Fruit fly (Drosophila melanogaster): ENCODE data around the gene Snx6.

The Snx6 gene

dm6 chr2L:8232389-8232788 lies 11.8 kb upstream of the Snx6 start (continued):
- TF ChIP-seq CG11762 (GFP tag; optimal IDR thresholded peaks at IDR 0.05; ENCODE audit: insufficient read depth) = peak; percentile 81
- TF ChIP-seq Eip75B (GFP tag; optimal IDR thresholded peaks at IDR 0.05) = peak; percentile 82
- peak; percentile 92 for TF ChIP-seq CG6808 (GFP tag; optimal IDR thresholded peaks at IDR 0.05)
- peak; percentile 82 for TF ChIP-seq OdsH (GFP tag; optimal IDR thresholded peaks at IDR 0.05)
- peak; percentile 94 for TF ChIP-seq Eip78C (GFP tag)
- peak; percentile 60 for TF ChIP-seq CG16779 (tag; optimal IDR thresholded peaks at IDR 0.05)
- TF ChIP-seq CG15336 (GFP tag; IDR thresholded peaks at IDR 0.05) = peak; percentile 85
- peak; percentile 48 for TF ChIP-seq Sox102F (GFP tag; optimal IDR thresholded peaks at IDR 0.05)
- peak; percentile 91 for TF ChIP-seq CG3032 (tag; optimal IDR thresholded peaks at IDR 0.05)
- TF ChIP-seq Ets21C (GFP tag; optimal IDR thresholded peaks at IDR 0.05) = peak; percentile 46
- TF ChIP-seq cyc (GFP tag; optimal IDR thresholded peaks at IDR 0.05) = peak; percentile 49
- TF ChIP-seq CG8632 (GFP tag; optimal IDR thresholded peaks at IDR 0.05) = peak; percentile 68
- peak; percentile 15 for TF ChIP-seq dac (GFP tag; optimal IDR thresholded peaks at IDR 0.05)
- peak; percentile 83 for TF ChIP-seq achi (GFP tag; optimal IDR thresholded peaks at IDR 0.05)
- TF ChIP-seq ss (GFP tag; optimal IDR thresholded peaks at IDR 0.05) = peak; percentile 89 to 91
- peak; percentile 89 for TF ChIP-seq CG1621 (tag; optimal IDR thresholded peaks at IDR 0.05)
- peak; percentile 59 for TF ChIP-seq Hr39 (GFP tag; optimal IDR thresholded peaks at IDR 0.05)
- TF ChIP-seq CG6163 (GFP tag; IDR thresholded peaks at IDR 0.05) = peak; percentile 93
- no peak for TF ChIP-seq Blimp-1 (GFP tag; optimal IDR thresholded peaks at IDR 0.05)
- peak; percentile 72 for TF ChIP-seq CG34406 (GFP tag; optimal IDR thresholded peaks at IDR 0.05)
- peak; percentile 83 for TF ChIP-seq CG7368 (GFP tag; optimal IDR thresholded peaks at IDR 0.05)
- peak; percentile 77 for TF ChIP-seq acj6 (GFP tag; optimal IDR thresholded peaks at IDR 0.05)
- peak; percentile 81 for TF ChIP-seq CG8119 (GFP tag; IDR thresholded peaks at IDR 0.05)
- peak; percentile 72 for TF ChIP-seq Met (GFP tag; optimal IDR thresholded peaks at IDR 0.05)

dm6 chr2L:8230255-8230654 lies 9.7 kb upstream of the Snx6 start:
- TF ChIP-seq fkh (GFP tag; optimal IDR thresholded peaks at IDR 0.05) = no peak
- TF ChIP-seq CG8119 (GFP tag; IDR thresholded peaks at IDR 0.05) = peak; percentile 26; the same call in 1 of the 3 replicates
- peak; percentile 15 for TF ChIP-seq spab (GFP tag; optimal IDR thresholded peaks at IDR 0.05)
- peak; percentile 55; the same call in 2 of the 3 replicates for TF ChIP-seq CG6163 (GFP tag; IDR thresholded peaks at IDR 0.05)
- peak; percentile 3 for TF ChIP-seq CG10669 (GFP tag; optimal IDR thresholded peaks at IDR 0.05)
- TF ChIP-seq svp (GFP tag) = peak; percentile 70
- TF ChIP-seq Eip78C (GFP tag) = peak; percentile 22
- TF ChIP-seq CG15336 (GFP tag; IDR thresholded peaks at IDR 0.05) = peak; percentile 24; the same call in 1 of the 2 replicates
- TF ChIP-seq OdsH (GFP tag; optimal IDR thresholded peaks at IDR 0.05) = peak; percentile 46
- TF ChIP-seq dsx (GFP tag; optimal IDR thresholded peaks at IDR 0.05; ENCODE audit: poor library complexity, severe bottlenecking) = no peak
- TF ChIP-seq esn (GFP tag; optimal IDR thresholded peaks at IDR 0.05) = peak; percentile 5
- TF ChIP-seq pdm3 (GFP tag; optimal IDR thresholded peaks at IDR 0.05) = peak; percentile 7
- peak; percentile 3 for TF ChIP-seq Sox15 (GFP tag; optimal IDR thresholded peaks at IDR 0.05)
- peak; percentile 36; the same call in 1 of the 3 replicates for TF ChIP-seq eg (GFP tag; IDR thresholded peaks at IDR 0.05)
- no peak for TF ChIP-seq ss (GFP tag; optimal IDR thresholded peaks at IDR 0.05)

- TF ChIP-seq CG32006 (GFP tag; optimal IDR thresholded peaks at IDR 0.05) (peak; percentile 32), spab (GFP tag; optimal IDR thresholded peaks at IDR 0.05) (no peak), Eip75B (GFP tag; optimal IDR thresholded peaks at IDR 0.05) (peak; percentile 51), esn (GFP tag; optimal IDR thresholded peaks at IDR 0.05) (peak; percentile 73), CG11294 (GFP tag; IDR thresholded peaks at IDR 0.05) (peak; percentile 68; the same call in 1 of the 2 replicates), fd85E (GFP tag; optimal IDR thresholded peaks at IDR 0.05) (no peak), achi (GFP tag; optimal IDR thresholded peaks at IDR 0.05) (peak; percentile 41), Sox15 (GFP tag; optimal IDR thresholded peaks at IDR 0.05) (peak; percentile 14), CG9139 (GFP tag; optimal IDR thresholded peaks at IDR 0.05) (no peak), CG11762 (GFP tag; optimal IDR thresholded peaks at IDR 0.05; ENCODE audit: insufficient read depth) (peak; percentile 42), vri (GFP tag; optimal IDR thresholded peaks at IDR 0.05) (peak; percentile 67), salr (GFP tag; optimal IDR thresholded peaks at IDR 0.05) (peak; percentile 4 to 16), OdsH (GFP tag; optimal IDR thresholded peaks at IDR 0.05) (peak; percentile 61), CG6854 (GFP tag; optimal IDR thresholded peaks at IDR 0.05) (peak; percentile 8), Eip93F (GFP tag; optimal IDR thresholded peaks at IDR 0.05) (no peak), CG6808 (GFP tag; optimal IDR thresholded peaks at IDR 0.05) (peak; percentile 34), Met (GFP tag; optimal IDR thresholded peaks at IDR 0.05) (peak; percentile 77), CG8319 (GFP tag; optimal IDR thresholded peaks at IDR 0.05) (peak; percentile 11), eg (GFP tag; IDR thresholded peaks at IDR 0.05) (peak; percentile 90), fd59A (GFP tag; optimal IDR thresholded peaks at IDR 0.05) (peak; percentile 23), Blimp-1 (GFP tag; optimal IDR thresholded peaks at IDR 0.05) (peak; percentile 43), CG10631 (GFP tag; optimal IDR thresholded peaks at IDR 0.05) (peak; percentile 32), CG8632 (GFP tag; optimal IDR thresholded peaks at IDR 0.05) (peak; percentile 52), CG11902 (GFP tag; optimal IDR thresholded peaks at IDR 0.05) (peak; percentile 58), cyc (GFP tag; optimal IDR thresholded peaks at IDR 0.05) (peak; percentile 71), CG3032 (tag; optimal IDR thresholded peaks at IDR 0.05) (peak; percentile 66)
Observed at dm6 chr2L:8229628-8230027, 9.1 kb upstream of the Snx6 start.

Measured in whole organism, prepupa.